Fruit fly (Drosophila melanogaster): Measurements from ENCODE around the gene CG15385.

CG15385 gene

DNA sequence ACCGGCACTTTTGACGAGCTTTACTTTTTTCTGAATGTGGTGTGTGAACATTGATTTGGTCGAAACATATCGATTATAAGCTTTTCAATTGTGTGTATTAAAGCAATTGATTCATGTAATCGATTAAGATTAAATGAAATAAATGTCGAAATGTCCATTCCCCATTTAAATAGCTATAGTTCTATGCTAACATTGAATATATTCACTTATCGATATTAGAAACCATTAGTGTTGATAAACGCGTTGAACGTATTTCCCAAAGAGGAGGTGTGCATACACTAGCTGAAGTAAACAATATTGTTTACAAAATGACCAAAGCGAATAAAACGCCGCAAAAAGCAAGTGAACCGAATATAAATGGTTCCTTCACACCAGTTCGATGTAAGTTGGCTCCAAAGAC is 1.6 kb upstream of the CG15385 start, which contains the start of the genes Uch and CG34174 (continued):
- TF ChIP-seq Bteb2 (GFP tag; optimal IDR thresholded peaks at IDR 0.05): peak; percentile 3
- peak; percentile 78 for TF ChIP-seq pzg (GFP tag; optimal IDR thresholded peaks at IDR 0.05)
- TF ChIP-seq scrt (GFP tag; optimal IDR thresholded peaks at IDR 0.05): peak; percentile 12
- TF ChIP-seq Sin3A (optimal IDR thresholded peaks at IDR 0.05): peak; percentile 43
- TF ChIP-seq jigr1 (GFP tag; IDR thresholded peaks at IDR 0.05): no peak
- TF ChIP-seq Awh (GFP tag; IDR thresholded peaks at IDR 0.05): no peak
- TF ChIP-seq CG17359 (tag; optimal IDR thresholded peaks at IDR 0.05): no peak
- no peak for TF ChIP-seq dimm (GFP tag; IDR thresholded peaks at IDR 0.05)
- TF ChIP-seq CG7745 (tag; optimal IDR thresholded peaks at IDR 0.05): no peak
- TF ChIP-seq ci (GFP tag; IDR thresholded peaks at IDR 0.05): no peak
- peak; percentile 79 for TF ChIP-seq sna (GFP tag; IDR thresholded peaks at IDR 0.05; ENCODE audit: partially characterized antibody)
- TF ChIP-seq tap (tag; optimal IDR thresholded peaks at IDR 0.05): no peak
- TF ChIP-seq lilli (GFP tag; optimal IDR thresholded peaks at IDR 0.05): no peak
- TF ChIP-seq lov (optimal IDR thresholded peaks at IDR 0.05): no peak
- TF ChIP-seq lov (GFP tag; IDR thresholded peaks at IDR 0.05): no peak
- no peak for TF ChIP-seq gce (GFP tag; IDR thresholded peaks at IDR 0.05)
- TF ChIP-seq CG18011 (GFP tag; optimal IDR thresholded peaks at IDR 0.05): no peak
- peak; percentile 42 for TF ChIP-seq CG4617 (GFP tag; optimal IDR thresholded peaks at IDR 0.05; ENCODE audit: borderline replicate concordance)
- no peak for TF ChIP-seq Rx (GFP tag; IDR thresholded peaks at IDR 0.05)
- TF ChIP-seq org-1 (GFP tag; optimal IDR thresholded peaks at IDR 0.05): no peak
- no peak for TF ChIP-seq dmrt99B (tag; optimal IDR thresholded peaks at IDR 0.05)
- no peak for TF ChIP-seq twi (tag; optimal IDR thresholded peaks at IDR 0.05)
- TF ChIP-seq CG10654 (GFP tag; optimal IDR thresholded peaks at IDR 0.05): no peak
- TF ChIP-seq CG18764 (GFP tag; optimal IDR thresholded peaks at IDR 0.05): no peak
- TF ChIP-seq CG31441 (GFP tag; IDR thresholded peaks at IDR 0.05): 0 out of 2 replicates have a peak, but pooled peaks have one; percentile 12
- peak; percentile 12 for TF ChIP-seq CG9727 (GFP tag; optimal IDR thresholded peaks at IDR 0.05)
- TF ChIP-seq HmgZ (tag; optimal IDR thresholded peaks at IDR 0.05): peak; percentile 65
- no peak for TF ChIP-seq CG9817 (tag; optimal IDR thresholded peaks at IDR 0.05)
- peak; percentile 87 for TF ChIP-seq CG13287 (GFP tag; IDR thresholded peaks at IDR 0.05; ENCODE audit: partially characterized antibody)
- no peak for TF ChIP-seq CG8944 (GFP tag; optimal IDR thresholded peaks at IDR 0.05)
- TF ChIP-seq sr (GFP tag; IDR thresholded peaks at IDR 0.05): no peak
- no peak for TF ChIP-seq Aef1 (GFP tag; IDR thresholded peaks at IDR 0.05)
- TF ChIP-seq CHES-1-like (GFP tag; optimal IDR thresholded peaks at IDR 0.05): peak; percentile 75
- TF ChIP-seq abd-A (tag; optimal IDR thresholded peaks at IDR 0.05): peak; percentile 29
- TF ChIP-seq ftz-f1 (GFP tag; optimal IDR thresholded peaks at IDR 0.05): no peak
- TF ChIP-seq CG12744 (GFP tag; optimal IDR thresholded peaks at IDR 0.05): no peak
- peak; percentile 15 for TF ChIP-seq BtbVII (GFP tag; optimal IDR thresholded peaks at IDR 0.05)
- TF ChIP-seq MESR4 (GFP tag; optimal IDR thresholded peaks at IDR 0.05): no peak
- no peak for TF ChIP-seq tll (GFP tag; optimal IDR thresholded peaks at IDR 0.05)
- TF ChIP-seq tna (GFP tag; IDR thresholded peaks at IDR 0.05; ENCODE audit: partially characterized antibody): no peak
- TF ChIP-seq CG14710 (tag; optimal IDR thresholded peaks at IDR 0.05): peak; percentile 100
- no peak for TF ChIP-seq CG16863 (GFP tag; optimal IDR thresholded peaks at IDR 0.05)
- TF ChIP-seq zfh2 (GFP tag; optimal IDR thresholded peaks at IDR 0.05): peak; percentile 1
- TF ChIP-seq odd (GFP tag; optimal IDR thresholded peaks at IDR 0.05): no peak
- TF ChIP-seq sisA (GFP tag; IDR thresholded peaks at IDR 0.05): no peak
- TF ChIP-seq CG15601 (tag; optimal IDR thresholded peaks at IDR 0.05): peak; percentile 42
- peak; percentile 48 for TF ChIP-seq sug (tag; optimal IDR thresholded peaks at IDR 0.05)
- no peak for TF ChIP-seq gfzf (GFP tag; optimal IDR thresholded peaks at IDR 0.05)
- no peak for TF ChIP-seq CG7987 (GFP tag; optimal IDR thresholded peaks at IDR 0.05)
- peak in 1 of 2 experiments; percentile 39 for TF ChIP-seq crp (GFP tag; optimal IDR thresholded peaks at IDR 0.05)
- TF ChIP-seq CG9609 (GFP tag; optimal IDR thresholded peaks at IDR 0.05): no peak
